Worm (Caenorhabditis elegans) whole organism, L3 larva: Measurements from ENCODE around the gene D1054.5.

Experiments
- R02D3.7 ChIP-seq: fragments of 150-350 bp; optimal IDR thresholded peaks from 2 replicates; lab custom pipeline; 2014; ENCODE audit warnings: missing biosample characterization, missing genetic modification characterization
- aly-2 ChIP-seq: fragments of 150-350 bp; optimal IDR thresholded peaks from 2 replicates; lab custom pipeline; 2014; ENCODE audit warnings: missing biosample characterization, missing genetic modification characterization
- ama-1 ChIP-seq: fragments of 150-350 bp; optimal IDR thresholded peaks from 2 replicates; lab custom pipeline; 2018
- ceh-16 ChIP-seq: sonication (generic microtip); optimal IDR thresholded peaks from 2 replicates; lab custom pipeline; 2017; ENCODE audit warnings: missing biosample characterization, missing genetic modification characterization
- ceh-28 ChIP-seq: fragments of 150-350 bp; optimal IDR thresholded peaks from 2 replicates; lab custom pipeline; 2014; ENCODE audit warnings: missing biosample characterization, missing genetic modification reagents, missing genetic modification characterization
- ceh-9 ChIP-seq: sonication (generic microtip); optimal IDR thresholded peaks from 2 replicates; lab custom pipeline; 2018; ENCODE audit warnings: missing biosample characterization, missing genetic modification characterization
- egl-5 ChIP-seq: fragments of 150-350 bp; optimal IDR thresholded peaks from 2 replicates; lab custom pipeline; 2017; ENCODE audit warnings: missing biosample characterization, missing genetic modification reagents, missing genetic modification characterization, inconsistent platforms
- elt-1 ChIP-seq: fragments of 150-350 bp; optimal IDR thresholded peaks from 2 replicates; lab custom pipeline; 2014; ENCODE audit warnings: missing biosample characterization, missing genetic modification characterization
- elt-2 ChIP-seq: sonication (generic microtip); optimal IDR thresholded peaks from 2 replicates; lab custom pipeline; 2016; ENCODE audit warnings: missing genetic modification reagents, mild to moderate bottlenecking, missing genetic modification characterization, missing compliant biosample characterization
- elt-3 ChIP-seq, 3 experiments: fragments of 150-350 bp in 1 of 3; sonication (generic microtip) in 2 of 3; optimal IDR thresholded peaks; 2 replicates in 2 of 3; 4 replicates in 1 of 3; lab custom pipeline; 2014 to 2017; ENCODE audit warnings: missing biosample characterization in 3 of 3, missing genetic modification characterization in 3 of 3
- eor-1 ChIP-seq, 2 experiments: fragments of 150-350 bp; optimal IDR thresholded peaks; 2 replicates each; lab custom pipeline; 2014 to 2018; ENCODE audit warnings: missing biosample characterization in 2 of 2, missing genetic modification characterization in 2 of 2
- fkh-2 ChIP-seq: fragments of 150-350 bp; optimal IDR thresholded peaks from 2 replicates; lab custom pipeline; 2014; ENCODE audit warnings: missing biosample characterization, missing genetic modification reagents, missing genetic modification characterization
- fos-1 ChIP-seq: fragments of 150-350 bp; optimal IDR thresholded peaks from 2 replicates; lab custom pipeline; 2014; ENCODE audit warnings: missing biosample characterization, missing genetic modification characterization
- hmg-11 ChIP-seq: sonication (generic microtip); optimal IDR thresholded peaks from 2 replicates; lab custom pipeline; 2016; ENCODE audit warnings: missing genetic modification characterization, missing compliant biosample characterization
- jun-1 ChIP-seq: fragments of 150-350 bp; optimal IDR thresholded peaks from 2 replicates; lab custom pipeline; 2014; ENCODE audit warnings: missing biosample characterization, missing genetic modification reagents, missing genetic modification characterization
- lin-15B ChIP-seq: fragments of 150-350 bp; optimal IDR thresholded peaks from 2 replicates; lab custom pipeline; 2014; ENCODE audit warnings: missing biosample characterization, missing genetic modification characterization
- lin-39 ChIP-seq: fragments of 150-350 bp; optimal IDR thresholded peaks from 2 replicates; lab custom pipeline; 2018; ENCODE audit warnings: missing biosample characterization, missing genetic modification reagents, missing genetic modification characterization
- lsy-12 ChIP-seq: sonication (generic microtip); optimal IDR thresholded peaks from 2 replicates; lab custom pipeline; 2016; ENCODE audit warnings: mild to moderate bottlenecking, missing genetic modification characterization, missing compliant biosample characterization
- nfya-1 ChIP-seq: sonication (generic microtip); optimal IDR thresholded peaks from 2 replicates; lab custom pipeline; 2017; ENCODE audit warnings: missing genetic modification characterization, mild to moderate bottlenecking, missing compliant biosample characterization, antibody characterized with exemption, moderate library complexity; ENCODE audit not compliant: insufficient read depth
- nhr-11 ChIP-seq: fragments of 150-350 bp; optimal IDR thresholded peaks from 2 replicates; lab custom pipeline; 2014; ENCODE audit warnings: missing biosample characterization, missing genetic modification characterization
- nhr-237 ChIP-seq: fragments of 150-350 bp; optimal IDR thresholded peaks from 2 replicates; lab custom pipeline; 2014; ENCODE audit warnings: missing biosample characterization, missing genetic modification characterization
- nhr-25 ChIP-seq: sonication (generic microtip); optimal IDR thresholded peaks from 2 replicates; lab custom pipeline; 2017; ENCODE audit warnings: missing biosample characterization, missing genetic modification characterization
- nhr-28 ChIP-seq: fragments of 150-350 bp; optimal IDR thresholded peaks from 2 replicates; lab custom pipeline; 2014; ENCODE audit warnings: missing biosample characterization, missing genetic modification characterization
- nhr-43 ChIP-seq: sonication (generic microtip); optimal IDR thresholded peaks from 2 replicates; lab custom pipeline; 2016; ENCODE audit warnings: mild to moderate bottlenecking, missing genetic modification characterization, missing compliant biosample characterization; ENCODE audit not compliant: poor library complexity, severe bottlenecking
- nhr-67 ChIP-seq: fragments of 150-350 bp; optimal IDR thresholded peaks from 2 replicates; lab custom pipeline; 2014; ENCODE audit warnings: missing biosample characterization, missing genetic modification characterization
- nhr-76 ChIP-seq: fragments of 150-350 bp; sonication (generic microtip); optimal IDR thresholded peaks from 5 replicates; lab custom pipeline; 2014; ENCODE audit warnings: missing biosample characterization, missing genetic modification characterization
- nhr-77 ChIP-seq: fragments of 150-350 bp; optimal IDR thresholded peaks from 2 replicates; lab custom pipeline; 2014; ENCODE audit warnings: missing biosample characterization, missing genetic modification characterization
- pha-4 ChIP-seq: fragments of 150-350 bp; optimal IDR thresholded peaks from 2 replicates; lab custom pipeline; 2014; ENCODE audit warnings: missing biosample characterization, missing genetic modification reagents, missing genetic modification characterization
- pqm-1 ChIP-seq: fragments of 150-350 bp; optimal IDR thresholded peaks from 2 replicates; lab custom pipeline; 2017; ENCODE audit warnings: missing biosample characterization, missing genetic modification characterization, inconsistent platforms
- skn-1 ChIP-seq: fragments of 150-350 bp; optimal IDR thresholded peaks from 2 replicates; lab custom pipeline; 2014; ENCODE audit warnings: missing biosample characterization, missing genetic modification characterization
- snpc-4 ChIP-seq: fragments of 150-350 bp; optimal IDR thresholded peaks from 2 replicates; lab custom pipeline; 2014; ENCODE audit warnings: missing biosample characterization, missing genetic modification characterization
- unc-39 ChIP-seq: sonication (generic microtip); optimal IDR thresholded peaks from 4 replicates; lab custom pipeline; 2017; ENCODE audit warnings: missing biosample characterization, missing genetic modification characterization
- unc-62 ChIP-seq: fragments of 150-350 bp; sonication (generic microtip); optimal IDR thresholded peaks from 4 replicates; lab custom pipeline; 2014; ENCODE audit warnings: missing biosample characterization, missing genetic modification reagents, missing genetic modification characterization
- zag-1 ChIP-seq: fragments of 150-350 bp; optimal IDR thresholded peaks from 2 replicates; lab custom pipeline; 2014; ENCODE audit warnings: missing biosample characterization, missing genetic modification characterization

The D1054.5 gene

DNA sequence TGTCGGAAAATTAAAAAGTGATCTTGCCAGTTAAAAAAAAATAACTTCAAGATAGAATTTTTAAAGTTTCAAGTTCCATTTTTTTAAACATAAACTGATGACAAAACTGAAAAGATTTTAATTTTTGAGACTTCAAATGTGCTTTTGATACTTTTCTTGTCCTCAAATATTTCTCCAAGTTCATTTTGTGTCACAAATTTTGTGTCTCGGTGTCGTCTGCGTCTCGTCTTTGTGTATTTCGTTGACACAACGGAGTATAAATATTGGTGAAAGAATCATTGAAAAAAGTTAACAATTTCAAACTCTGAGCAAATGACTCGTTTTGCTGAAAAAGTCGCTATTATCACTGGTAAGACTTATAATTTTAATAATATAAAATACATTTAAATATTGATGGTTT lies 7.6 kb upstream of the D1054.5 start, which contains the start of gene D1054.8:
Gene D1054.8, plus strand, starts transcription at position 301 of the 400 bp plus-strand sequence.
- TF ChIP-seq nhr-67 (tag; lab: Kevin White, UChicago) (no peak), pha-4 (tag; lab: Kevin White, UChicago) (peak; percentile 56)

DNA sequence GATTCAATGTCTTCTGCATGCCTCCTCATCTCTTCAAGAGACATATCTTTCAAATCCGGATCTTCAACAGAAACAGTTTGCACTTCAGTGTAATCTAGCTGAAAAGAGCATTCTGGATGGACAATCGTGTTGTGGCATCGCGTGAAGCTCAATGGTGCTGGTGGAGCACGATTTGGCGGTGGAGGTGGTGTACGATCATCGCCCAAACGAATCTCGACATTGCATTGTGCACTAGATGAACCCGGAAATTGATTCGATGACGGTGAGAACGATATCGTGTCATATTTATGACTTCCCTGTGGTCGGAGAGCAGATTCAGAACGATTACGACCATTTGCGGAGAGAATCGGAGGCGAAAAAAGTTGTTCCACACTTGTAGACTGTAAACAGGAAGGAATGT lies 3.2 kb downstream of the D1054.5 start:
- no peak for TF ChIP-seq unc-39 (tag; lab: Kevin White, UChicago)
- TF ChIP-seq skn-1 = no peak
- TF ChIP-seq, all 47 proteins: peak for 0

DNA sequence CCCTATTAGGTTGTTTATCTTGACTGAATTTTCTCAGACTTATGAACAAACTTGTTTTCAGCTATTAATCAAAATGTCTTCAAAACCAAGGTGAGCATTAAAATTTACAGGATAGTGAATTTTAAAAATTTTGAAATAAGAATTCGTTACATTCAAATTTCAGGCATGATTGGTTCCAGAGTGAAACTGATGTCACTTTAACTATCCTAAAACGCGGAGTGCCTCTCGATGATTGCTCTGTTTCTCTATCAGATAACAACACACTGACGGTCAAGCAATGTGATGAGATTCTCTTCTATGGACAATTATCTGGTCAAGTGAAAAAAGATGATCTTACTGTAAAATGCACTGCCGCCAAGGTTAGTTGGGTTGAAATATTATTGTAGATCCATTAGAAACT lies 5.0 kb downstream of the D1054.5 start, which contains the start of gene D1054.3:
Gene D1054.3, plus strand, starts transcription at position 62 of the 400 bp plus-strand sequence.
- TF ChIP-seq egl-5 (tag; lab: Kevin White, UChicago) (no peak), nhr-43 (no peak), unc-39 (tag; lab: Kevin White, UChicago) (no peak), nhr-11 (tag; lab: Kevin White, UChicago) (no peak), R02D3.7 (tag; lab: Kevin White, UChicago) (no peak), eor-1 (tag; optimal IDR thresholded peaks at IDR 0.05; lab: Kevin White, UChicago) (no peak), unc-62 (GFP tag; lab: Kevin White, UChicago) (no peak), ceh-16 (tag; lab: Kevin White, UChicago) (no peak), nhr-77 (tag; lab: Kevin White, UChicago) (no peak), nhr-237 (tag; lab: Kevin White, UChicago) (no peak), ceh-28 (no peak), aly-2 (tag; lab: Kevin White, UChicago) (no peak), nhr-28 (tag; lab: Kevin White, UChicago) (no peak), lin-15B (tag; lab: Kevin White, UChicago) (no peak), fos-1 (no peak), pqm-1 (tag; lab: Kevin White, UChicago) (no peak), fkh-2 (tag; lab: Kevin White, UChicago) (no peak)

DNA sequence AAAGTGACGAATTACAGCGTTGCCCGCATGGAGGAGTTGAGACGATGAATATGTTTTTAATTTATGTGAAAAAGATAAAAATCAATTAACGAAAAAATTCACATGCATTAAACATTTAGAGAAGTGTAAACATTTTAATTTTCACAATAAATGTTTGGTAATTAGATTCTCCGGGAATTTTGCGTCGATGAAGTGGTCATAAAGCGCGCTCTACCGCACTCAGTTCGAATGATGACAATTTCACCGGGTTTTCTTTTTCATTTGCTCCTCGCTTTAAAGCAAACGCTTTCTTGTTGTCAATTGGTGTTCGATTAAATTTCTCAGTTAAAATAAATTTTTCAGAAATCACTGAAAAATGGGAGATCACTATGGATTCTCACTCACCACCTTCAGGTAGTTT lies 6.4 kb downstream of the D1054.5 start, which contains the start of the genes D1054.1 and pas-2:
Gene D1054.1, minus strand, starts transcription at position 192 of the 400 bp plus-strand sequence.
Gene pas-2, plus strand, starts transcription at position 343 of the 400 bp plus-strand sequence.
- TF ChIP-seq pha-4 (tag; lab: Kevin White, UChicago) = peak; percentile 47
- TF ChIP-seq hmg-11 = no peak
- peak; percentile 49 for TF ChIP-seq snpc-4
- no peak for TF ChIP-seq fkh-2 (tag; lab: Kevin White, UChicago)
- peak; percentile 71 for TF ChIP-seq egl-5 (tag; lab: Kevin White, UChicago)
- TF ChIP-seq ceh-28 = no peak
- TF ChIP-seq skn-1 = peak; percentile 83
- no peak for TF ChIP-seq lsy-12 (tag; lab: Kevin White, UChicago)
- no peak for TF ChIP-seq R02D3.7 (tag; lab: Kevin White, UChicago)
- TF ChIP-seq lin-39 = peak; percentile 37
- TF ChIP-seq eor-1 (tag; optimal IDR thresholded peaks at IDR 0.05; lab: Kevin White, UChicago) = no peak
- no peak for TF ChIP-seq nhr-25
- TF ChIP-seq pqm-1 (tag; lab: Kevin White, UChicago) = peak; percentile 1
- peak; percentile 20 for TF ChIP-seq lin-15B (tag; lab: Kevin White, UChicago)
- TF ChIP-seq jun-1 (tag; lab: Kevin White, UChicago) = no peak
- no peak for TF ChIP-seq nfya-1 (tag; lab: Kevin White, UChicago)
- TF ChIP-seq elt-2 = peak; percentile 19
- TF ChIP-seq, all 47 proteins: peak for 8

DNA sequence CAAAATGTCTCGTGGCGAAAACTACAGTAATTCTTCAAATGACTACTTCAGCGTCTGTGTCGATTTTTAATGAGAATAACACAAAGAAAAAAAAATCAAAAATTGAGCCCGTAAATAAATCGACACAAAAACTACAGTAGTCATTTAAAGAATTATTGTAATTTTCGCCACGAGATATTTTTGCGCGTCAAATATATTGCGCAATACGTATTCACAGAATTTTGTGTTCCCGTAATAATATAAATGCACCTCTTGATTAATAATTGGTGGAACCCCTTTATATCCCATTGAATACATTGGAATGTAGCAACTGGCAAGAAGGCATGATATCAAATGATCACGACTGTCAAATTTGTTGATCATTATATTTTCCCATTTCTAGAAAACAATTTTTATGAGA lies 7.5 kb downstream of the D1054.5 start:
- TF ChIP-seq ama-1 (lab: Kevin White, UChicago) = no peak
- no peak for TF ChIP-seq fos-1
- no peak for TF ChIP-seq unc-62 (GFP tag; lab: Kevin White, UChicago)
- no peak for TF ChIP-seq elt-3 (tag; optimal IDR thresholded peaks at IDR 0.05; lab: Kevin White, UChicago)
- TF ChIP-seq elt-1 (tag; lab: Kevin White, UChicago) = no peak
- TF ChIP-seq nhr-76 (tag; lab: Kevin White, UChicago) = no peak
- TF ChIP-seq zag-1 (tag; lab: Kevin White, UChicago) = no peak
- TF ChIP-seq elt-2 = no peak
- TF ChIP-seq nhr-237 (tag; lab: Kevin White, UChicago) = no peak
- no peak for TF ChIP-seq ceh-16 (tag; lab: Kevin White, UChicago)
- no peak for TF ChIP-seq ceh-9
- TF ChIP-seq egl-5 (tag; lab: Kevin White, UChicago) = no peak
- TF ChIP-seq, all 47 proteins: peak for 0
